Fruit fly (Drosophila melanogaster) whole organism, embryonic: Measurements from ENCODE around the gene PRL-1.

Experiments
- Bdp1 ChIP-seq: fragments of 200-800 bp; sonication (Bioruptor generic); optimal IDR thresholded peaks from 3 replicates; lab custom pipeline; 2016; ENCODE audit warnings: missing biosample characterization, missing genetic modification characterization
- CG10274 ChIP-seq: fragments of 200-800 bp; sonication (Bioruptor generic); optimal IDR thresholded peaks from 3 replicates; lab custom pipeline; 2017; ENCODE audit warnings: missing biosample characterization, mild to moderate bottlenecking, missing genetic modification characterization
- CG11560 ChIP-seq: fragments of 200-800 bp; sonication (Bioruptor generic); IDR thresholded peaks from 3 replicates; pipeline ENCODE4 v1.3.6; 2022; ENCODE audit warnings: missing biosample characterization, missing genetic modification characterization
- CG12104 ChIP-seq: fragments of 200-800 bp; sonication (Bioruptor generic); optimal IDR thresholded peaks from 3 replicates; lab custom pipeline; 2016; ENCODE audit warnings: missing biosample characterization, missing genetic modification characterization
- CG13287 ChIP-seq: fragments of 200-800 bp; sonication (Bioruptor generic); IDR thresholded peaks from 2 replicates; pipeline ENCODE4 v1.3.6; 2022; ENCODE audit warnings: missing biosample characterization, missing genetic modification characterization; ENCODE audit not compliant: partially characterized antibody
- CG15011 ChIP-seq: fragments of 200-800 bp; sonication (Bioruptor generic); optimal IDR thresholded peaks from 3 replicates; lab custom pipeline; 2018; ENCODE audit warnings: missing biosample characterization, mild to moderate bottlenecking, missing genetic modification characterization
- CG18011 ChIP-seq: fragments of 200-800 bp; sonication (Bioruptor generic); optimal IDR thresholded peaks from 2 replicates; lab custom pipeline; 2017; ENCODE audit warnings: missing biosample characterization, missing genetic modification characterization, mild to moderate bottlenecking, moderate library complexity, missing genotype
- CG2202 ChIP-seq: fragments of 200-800 bp; sonication (Bioruptor generic); optimal IDR thresholded peaks from 2 replicates; lab custom pipeline; 2018; ENCODE audit warnings: missing biosample characterization, mild to moderate bottlenecking, missing genetic modification characterization
- CG32532 ChIP-seq: fragments of 200-800 bp; sonication (Bioruptor generic); IDR thresholded peaks from 2 replicates; pipeline ENCODE4 v1.3.6; 2022; ENCODE audit warnings: missing biosample characterization, missing genetic modification characterization
- CG4328 ChIP-seq: fragments of 200-800 bp; sonication (Bioruptor generic); optimal IDR thresholded peaks from 3 replicates; lab custom pipeline; 2017; ENCODE audit warnings: missing biosample characterization, missing genetic modification reagents, missing genetic modification characterization
- CG5245 ChIP-seq: fragments of 200-800 bp; sonication (Bioruptor generic); optimal IDR thresholded peaks from 3 replicates; lab custom pipeline; 2016; ENCODE audit warnings: missing biosample characterization, missing genetic modification characterization
- CG6654 ChIP-seq: fragments of 200-800 bp; sonication (Bioruptor generic); optimal IDR thresholded peaks from 2 replicates; lab custom pipeline; 2017; ENCODE audit warnings: missing biosample characterization, mild to moderate bottlenecking, missing genetic modification characterization
- CG7372 ChIP-seq: fragments of 200-800 bp; sonication (Bioruptor generic); IDR thresholded peaks from 2 replicates; pipeline ENCODE4 v1.3.6; 2022; ENCODE audit warnings: missing biosample characterization, missing genetic modification characterization
- CG8765 ChIP-seq: fragments of 200-800 bp; sonication (Bioruptor generic); IDR thresholded peaks from 2 replicates; pipeline ENCODE4 v1.3.6; 2022; ENCODE audit warnings: missing biosample characterization, missing genetic modification characterization
- CG9817 ChIP-seq: fragments of 200-800 bp; sonication (Bioruptor generic); optimal IDR thresholded peaks from 2 replicates; lab custom pipeline; 2018; ENCODE audit warnings: missing biosample characterization, mild to moderate bottlenecking, missing genetic modification characterization, moderate library complexity
- CHES-1-like ChIP-seq: fragments of 200-800 bp; sonication (Bioruptor generic); optimal IDR thresholded peaks from 2 replicates; lab custom pipeline; 2016; ENCODE audit warnings: missing biosample characterization, missing genetic modification characterization
- Deaf1 ChIP-seq: fragments of 200-800 bp; optimal IDR thresholded peaks from 3 replicates; lab custom pipeline; 2019; ENCODE audit warnings: missing biosample characterization, mild to moderate bottlenecking, missing genetic modification characterization, moderate library complexity
- Dip3 ChIP-seq: fragments of 200-800 bp; sonication (Bioruptor generic); optimal IDR thresholded peaks from 3 replicates; lab custom pipeline; 2016; ENCODE audit warnings: missing biosample characterization, missing genetic modification characterization
- Doc2 ChIP-seq: fragments of 200-800 bp; sonication (Bioruptor generic); IDR thresholded peaks from 2 replicates; pipeline ENCODE4 v1.3.6; 2022; ENCODE audit warnings: missing biosample characterization, missing genetic modification characterization
- Ets65A ChIP-seq: fragments of 200-800 bp; sonication (Bioruptor generic); peaks from one replicate; lab custom pipeline; 2016; ENCODE audit warnings: missing biosample characterization, missing genetic modification characterization
- GATAe ChIP-seq: fragments of 200-800 bp; sonication (Bioruptor generic); conservative IDR thresholded peaks from 2 replicates; pipeline ENCODE4 v1.3.6; 2022; ENCODE audit warnings: missing biosample characterization, missing genetic modification characterization
- HLH3B ChIP-seq: fragments of 200-800 bp; sonication (Bioruptor generic); IDR thresholded peaks from 2 replicates; pipeline ENCODE4 v1.3.6; 2022; ENCODE audit warnings: missing biosample characterization, missing genetic modification characterization
- Hsf ChIP-seq: fragments of 200-800 bp; sonication (Bioruptor generic); optimal IDR thresholded peaks from 3 replicates; lab custom pipeline; 2016; ENCODE audit warnings: missing biosample characterization, missing genetic modification characterization
- Med ChIP-seq: fragments of 200-800 bp; sonication (Bioruptor generic); peaks from one replicate; lab custom pipeline; 2016; ENCODE audit warnings: missing biosample characterization, missing genetic modification characterization, mild to moderate bottlenecking, inconsistent platforms, moderate library complexity
- Usf ChIP-seq: fragments of 200-800 bp; sonication (Bioruptor generic); optimal IDR thresholded peaks from 2 replicates; lab custom pipeline; 2017; ENCODE audit warnings: missing genotype, missing biosample characterization, missing genetic modification characterization
- abd-A ChIP-seq: fragments of 200-800 bp; sonication (Bioruptor generic); optimal IDR thresholded peaks from 3 replicates; lab custom pipeline; 2019; ENCODE audit warnings: missing biosample characterization, mild to moderate bottlenecking, missing genetic modification characterization, moderate library complexity
- aop ChIP-seq: fragments of 200-800 bp; sonication (Bioruptor generic); IDR thresholded peaks from 2 replicates; pipeline ENCODE4 v1.3.6; 2022; ENCODE audit warnings: missing biosample characterization, missing genetic modification characterization
- bab2 ChIP-seq: fragments of 200-800 bp; sonication (Bioruptor generic); optimal IDR thresholded peaks from 2 replicates; lab custom pipeline; 2016; ENCODE audit warnings: missing biosample characterization, missing genetic modification characterization
- bbx ChIP-seq: fragments of 200-800 bp; sonication (Bioruptor generic); IDR thresholded peaks from 2 replicates; pipeline ENCODE4 v1.3.6; 2022; ENCODE audit warnings: missing biosample characterization, missing genetic modification characterization; ENCODE audit not compliant: partially characterized antibody
- bowl ChIP-seq: fragments of 200-800 bp; sonication (Bioruptor generic); IDR thresholded peaks from 2 replicates; pipeline ENCODE4 v1.3.6; 2022; ENCODE audit warnings: missing biosample characterization, missing genetic modification characterization
- br ChIP-seq: fragments of >200 bp; optimal IDR thresholded peaks from 2 replicates; lab custom pipeline; 2017
- chinmo ChIP-seq: fragments of 200-800 bp; sonication (Bioruptor generic); IDR thresholded peaks from 4 replicates; pipeline ENCODE4 v1.3.6; 2022; ENCODE audit warnings: missing biosample characterization, missing genetic modification characterization; ENCODE audit not compliant: partially characterized antibody
- chm ChIP-seq: fragments of 200-800 bp; sonication (Bioruptor generic); IDR thresholded peaks from 2 replicates; pipeline ENCODE4 v1.3.6; 2022; ENCODE audit warnings: missing biosample characterization, missing genetic modification characterization
- esg ChIP-seq: fragments of 200-800 bp; sonication (Bioruptor generic); conservative IDR thresholded peaks from 2 replicates; pipeline ENCODE4 v1.3.6; 2022; ENCODE audit warnings: missing biosample characterization, missing genetic modification characterization
- ewg ChIP-seq: fragments of 200-800 bp; sonication (Bioruptor generic); optimal IDR thresholded peaks from 3 replicates; lab custom pipeline; 2017; ENCODE audit warnings: mild to moderate bottlenecking, missing biosample characterization, missing genetic modification reagents, missing genetic modification characterization
- eyg ChIP-seq: fragments of 200-800 bp; sonication (Bioruptor generic); optimal IDR thresholded peaks from 3 replicates; lab custom pipeline; 2016; ENCODE audit warnings: missing biosample characterization, missing genetic modification characterization
- fd102C ChIP-seq: fragments of 200-800 bp; sonication (Bioruptor generic); optimal IDR thresholded peaks from 2 replicates; lab custom pipeline; 2018; ENCODE audit warnings: missing biosample characterization, mild to moderate bottlenecking, missing genetic modification characterization, moderate library complexity
- fd64A ChIP-seq: fragments of 200-800 bp; sonication (Bioruptor generic); optimal IDR thresholded peaks from 3 replicates; lab custom pipeline; 2018; ENCODE audit warnings: missing biosample characterization, mild to moderate bottlenecking, missing genetic modification characterization
- gce ChIP-seq: fragments of 200-800 bp; sonication (Bioruptor generic); IDR thresholded peaks from 3 replicates; pipeline ENCODE4 v1.3.6; 2022; ENCODE audit warnings: missing biosample characterization, missing genetic modification characterization
- gcm2 ChIP-seq: fragments of 200-800 bp; sonication (Bioruptor generic); optimal IDR thresholded peaks from 2 replicates; lab custom pipeline; 2016; ENCODE audit warnings: missing biosample characterization, missing genetic modification characterization
- ken ChIP-seq: fragments of 200-800 bp; sonication (Bioruptor generic); IDR thresholded peaks from 3 replicates; pipeline ENCODE4 v1.3.6; 2022; ENCODE audit warnings: missing biosample characterization, missing genetic modification characterization
- luna ChIP-seq: fragments of 200-800 bp; sonication (Bioruptor generic); optimal IDR thresholded peaks from 2 replicates; lab custom pipeline; 2016; ENCODE audit warnings: missing biosample characterization, missing genetic modification characterization
- mam ChIP-seq: fragments of 200-800 bp; sonication (Bioruptor generic); optimal IDR thresholded peaks from 3 replicates; lab custom pipeline; 2016; ENCODE audit warnings: missing biosample characterization, missing genetic modification characterization
- row ChIP-seq: fragments of 200-800 bp; sonication (Bioruptor generic); IDR thresholded peaks from 3 replicates; pipeline ENCODE4 v1.3.6; 2022; ENCODE audit warnings: missing biosample characterization, missing genetic modification characterization
- salm ChIP-seq: fragments of 200-800 bp; sonication (Bioruptor generic); optimal IDR thresholded peaks from 2 replicates; lab custom pipeline; 2018; ENCODE audit warnings: missing biosample characterization, mild to moderate bottlenecking, missing genetic modification characterization
- sc ChIP-seq, 3 experiments: fragments of >200 bp in 2 of 3; fragments of 200-800 bp in 1 of 3; sonication (Bioruptor generic) in 1 of 3; optimal IDR thresholded peaks; 2 replicates in 2 of 3; 3 replicates in 1 of 3; lab custom pipeline; 2017; ENCODE audit warnings: mild to moderate bottlenecking in 1 of 3, missing biosample characterization in 1 of 3, missing genetic modification characterization in 1 of 3, missing genetic modification reagents in 1 of 3
- slbo ChIP-seq: fragments of 200-800 bp; sonication (Bioruptor generic); IDR thresholded peaks from 2 replicates; pipeline ENCODE4 v1.3.6; 2022; ENCODE audit warnings: missing biosample characterization, missing genetic modification characterization
- sr ChIP-seq: fragments of 200-800 bp; sonication (Bioruptor generic); IDR thresholded peaks from 3 replicates; pipeline ENCODE4 v1.3.6; 2022; ENCODE audit warnings: missing biosample characterization, missing genetic modification characterization
- trh ChIP-seq: fragments of 200-800 bp; sonication (Bioruptor generic); optimal IDR thresholded peaks from 2 replicates; lab custom pipeline; 2016; ENCODE audit warnings: missing biosample characterization, missing genetic modification characterization
- usp ChIP-seq: fragments of >200 bp; optimal IDR thresholded peaks from 2 replicates; lab custom pipeline; 2017; ENCODE audit warnings: missing biosample characterization, missing genetic modification characterization
- z ChIP-seq: fragments of 200-800 bp; sonication (Bioruptor generic); IDR thresholded peaks from 3 replicates; pipeline ENCODE4 v1.3.6; 2022; ENCODE audit warnings: missing biosample characterization, missing genetic modification characterization
- zen ChIP-seq: fragments of 200-800 bp; sonication (Bioruptor generic); optimal IDR thresholded peaks from 3 replicates; lab custom pipeline; 2018; ENCODE audit warnings: missing biosample characterization, mild to moderate bottlenecking, missing genetic modification characterization, moderate library complexity

The PRL-1 gene

DNA sequence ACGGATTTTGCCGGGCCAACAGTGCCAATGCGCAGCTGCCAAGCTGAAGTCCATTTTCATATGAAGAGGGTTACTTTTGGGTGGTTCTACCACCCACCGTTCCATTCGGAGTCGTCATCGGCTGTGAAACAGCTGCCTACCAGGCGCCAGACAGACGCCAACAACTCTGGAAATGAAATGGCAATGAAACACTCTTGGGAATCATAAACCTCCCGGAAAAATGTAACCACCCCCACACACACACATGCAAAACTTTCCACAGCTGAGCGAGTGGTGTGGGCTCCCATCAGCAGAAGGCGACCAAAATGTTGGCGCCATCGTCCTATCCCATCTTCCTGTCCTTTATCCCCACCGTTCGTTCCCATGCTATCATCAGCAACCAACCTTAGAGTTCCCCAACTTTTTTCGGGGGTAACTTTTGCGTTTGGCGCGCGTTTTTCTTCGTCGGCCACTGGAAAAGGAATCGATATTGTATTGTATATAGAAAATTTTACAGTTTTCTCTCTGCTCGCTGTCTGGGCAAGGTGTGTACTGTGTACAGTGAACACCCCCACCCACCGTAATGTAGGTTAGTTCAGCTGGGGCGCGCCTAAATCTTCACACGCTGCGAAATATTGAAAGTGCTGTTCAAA lies 17.9 kb upstream of the PRL-1 start (continued):
- TF ChIP-seq Ets65A (GFP tag; lab: Kevin White, UChicago) (peak; percentile 79), z (0 out of 3 replicates have a peak, but pooled peaks have one; percentile 10), GATAe (GFP tag; lab: Robert Waterston, UW) (no peak), fd64A (GFP tag; lab: Kevin White, UChicago) (no peak), CG2202 (tag; lab: Kevin White, UChicago) (no peak), CG8765 (GFP tag; lab: Robert Waterston, UW) (no peak), bbx (GFP tag; lab: Robert Waterston, UW) (no peak), chm (no peak), bab2 (GFP tag; lab: Kevin White, UChicago) (no peak), CG12104 (GFP tag; lab: Kevin White, UChicago) (no peak), CG5245 (no peak), zen (tag; lab: Kevin White, UChicago) (no peak), esg (GFP tag; lab: Robert Waterston, UW) (no peak), br (no peak), trh (GFP tag; lab: Kevin White, UChicago) (no peak), CHES-1-like (GFP tag; lab: Kevin White, UChicago) (no peak), CG6654 (GFP tag; lab: Kevin White, UChicago) (no peak), Doc2 (GFP tag; lab: Robert Waterston, UW) (no peak), mam (GFP tag; lab: Kevin White, UChicago) (peak; percentile 3), gce (GFP tag; lab: Robert Waterston, UW) (no peak), salm (no peak), row (GFP tag; lab: Robert Waterston, UW) (no peak), slbo (GFP tag; lab: Robert Waterston, UW) (no peak), CG32532 (GFP tag; lab: Robert Waterston, UW) (no peak), ken (GFP tag; lab: Robert Waterston, UW) (no peak), usp (no peak), gcm2 (GFP tag; lab: Kevin White, UChicago) (no peak), Med (peak; percentile 56), Hsf (GFP tag; lab: Kevin White, UChicago) (no peak), CG7372 (GFP tag; lab: Robert Waterston, UW) (no peak), luna (no peak), HLH3B (no peak), ewg (GFP tag; lab: Kevin White, UChicago) (peak; percentile 79), abd-A (peak; percentile 92), fd102C (GFP tag; lab: Kevin White, UChicago) (no peak), chinmo (GFP tag; lab: Robert Waterston, UW) (0 out of 4 replicates have a peak, but pooled peaks have one; percentile 35), eyg (GFP tag; lab: Kevin White, UChicago) (no peak), CG9817 (tag; lab: Kevin White, UChicago) (no peak), CG15011 (GFP tag; lab: Kevin White, UChicago) (no peak), Bdp1 (GFP tag; lab: Kevin White, UChicago) (no peak), CG4328 (no peak), sc (optimal IDR thresholded peaks at IDR 0.05; lab: Kevin White, UChicago) (no peak), sc (GFP tag; optimal IDR thresholded peaks at IDR 0.05; lab: Kevin White, UChicago) (no peak), Dip3 (GFP tag; lab: Kevin White, UChicago) (no peak), Usf (GFP tag; lab: Kevin White, UChicago) (no peak), sr (GFP tag; lab: Robert Waterston, UW) (no peak), bowl (GFP tag; lab: Robert Waterston, UW) (no peak), CG10274 (no peak), CG18011 (GFP tag; lab: Kevin White, UChicago) (no peak), aop (GFP tag; lab: Robert Waterston, UW) (no peak), Deaf1 (tag; lab: Kevin White, UChicago) (peak; percentile 16), CG11560 (tag; lab: Robert Waterston, UW) (no peak), CG13287 (GFP tag; lab: Robert Waterston, UW) (no peak)
